Worm (Caenorhabditis elegans) whole organism, young adult: ENCODE data around the gene T09A5.5.

Experiments
- B0019.2 ChIP-seq: fragments of 200-800 bp; sonication (Bioruptor generic); conservative IDR thresholded peaks from 2 replicates; pipeline ENCODE4 v1.3.6; 2022; ENCODE audit warnings: missing genetic modification reagents, missing genetic modification characterization, missing compliant biosample characterization
- B0336.3 ChIP-seq: fragments of 200-800 bp; sonication (Bioruptor generic); IDR thresholded peaks from 2 replicates; pipeline ENCODE4 v1.3.6; 2022; ENCODE audit warnings: missing genetic modification characterization, missing compliant biosample characterization
- F49E8.2 ChIP-seq: sonication (generic microtip); optimal IDR thresholded peaks from 3 replicates; lab custom pipeline; 2017; ENCODE audit warnings: missing genetic modification characterization, mild to moderate bottlenecking, missing compliant biosample characterization, antibody characterized with exemption, moderate library complexity; ENCODE audit not compliant: insufficient read depth
- K11D2.4 ChIP-seq: fragments of 200-800 bp; sonication (Bioruptor generic); IDR thresholded peaks from 2 replicates; pipeline ENCODE4 v1.3.6; 2022; ENCODE audit warnings: missing genetic modification reagents, missing genetic modification characterization, missing compliant biosample characterization
- T07F8.4 ChIP-seq: sonication (generic microtip); optimal IDR thresholded peaks from 2 replicates; lab custom pipeline; 2016; ENCODE audit warnings: mild to moderate bottlenecking, missing genetic modification characterization, moderate library complexity, missing compliant biosample characterization
- Y56A3A.18 ChIP-seq: fragments of 200-800 bp; sonication (Bioruptor generic); IDR thresholded peaks from 2 replicates; pipeline ENCODE4 v1.3.6; 2022; ENCODE audit warnings: missing genetic modification reagents, missing genetic modification characterization, missing compliant biosample characterization
- Y79H2A.3 ChIP-seq: fragments of 200-800 bp; sonication (Bioruptor generic); conservative IDR thresholded peaks from 2 replicates; pipeline ENCODE4 v1.3.6; 2022; ENCODE audit warnings: missing genetic modification reagents, missing genetic modification characterization, missing compliant biosample characterization
- Y95B8A.8 ChIP-seq: fragments of 200-800 bp; sonication (Bioruptor generic); IDR thresholded peaks from 2 replicates; pipeline ENCODE4 v1.3.6; 2022; ENCODE audit warnings: missing genetic modification reagents, missing genetic modification characterization, missing compliant biosample characterization
- ama-1 ChIP-seq, 3 experiments: fragments of 150-350 bp in 1 of 3; sonication (generic microtip) in 2 of 3; optimal IDR thresholded peaks; 2 replicates each; lab custom pipeline; 2014 to 2018; ENCODE audit warnings: missing biosample characterization in 2 of 3, missing genetic modification characterization in 2 of 3, missing genetic modification reagents in 2 of 3
- atf-7 ChIP-seq: sonication (generic microtip); optimal IDR thresholded peaks from 2 replicates; lab custom pipeline; 2017; ENCODE audit warnings: mild to moderate bottlenecking, missing genetic modification characterization, missing compliant biosample characterization
- athp-1 ChIP-seq: sonication (generic microtip); optimal IDR thresholded peaks from 2 replicates; lab custom pipeline; 2017; ENCODE audit warnings: mild to moderate bottlenecking, missing genetic modification characterization, missing compliant biosample characterization
- attf-5 ChIP-seq: fragments of 200-800 bp; sonication (Bioruptor generic); optimal IDR thresholded peaks from 2 replicates; lab custom pipeline; 2018; ENCODE audit warnings: mild to moderate bottlenecking, missing genetic modification characterization, missing compliant biosample characterization
- bed-1 ChIP-seq: fragments of 200-800 bp; sonication (Bioruptor generic); IDR thresholded peaks from 2 replicates; pipeline ENCODE4 v1.3.6; 2022; ENCODE audit warnings: missing genetic modification reagents, missing genetic modification characterization, missing compliant biosample characterization
- ceh-100 ChIP-seq: fragments of 200-800 bp; sonication (Bioruptor generic); IDR thresholded peaks from 2 replicates; pipeline ENCODE4 v1.3.6; 2022; ENCODE audit warnings: missing genetic modification reagents, missing genetic modification characterization, missing compliant biosample characterization
- ceh-27 ChIP-seq: fragments of 200-800 bp; sonication (Bioruptor generic); optimal IDR thresholded peaks from 2 replicates; lab custom pipeline; 2018; ENCODE audit warnings: mild to moderate bottlenecking, missing genetic modification characterization, moderate library complexity, missing compliant biosample characterization
- ceh-58 ChIP-seq: fragments of 200-800 bp; sonication (Bioruptor generic); IDR thresholded peaks from 2 replicates; pipeline ENCODE4 v1.3.6; 2022; ENCODE audit warnings: missing genetic modification characterization, missing compliant biosample characterization
- die-1 ChIP-seq: sonication (generic microtip); optimal IDR thresholded peaks from 2 replicates; lab custom pipeline; 2016; ENCODE audit warnings: missing genotype, mild to moderate bottlenecking, missing genetic modification characterization, missing compliant biosample characterization
- efl-1 ChIP-seq: fragments of 150-350 bp; optimal IDR thresholded peaks from 2 replicates; lab custom pipeline; 2014; ENCODE audit warnings: missing biosample characterization, missing genetic modification reagents, missing genetic modification characterization
- egl-18 ChIP-seq: fragments of 200-800 bp; sonication (Bioruptor generic); IDR thresholded peaks from 2 replicates; pipeline ENCODE4 v1.3.6; 2022; ENCODE audit warnings: missing genetic modification reagents, missing genetic modification characterization, missing compliant biosample characterization
- ekl-4 ChIP-seq: fragments of 200-800 bp; sonication (Bioruptor generic); IDR thresholded peaks from 2 replicates; pipeline ENCODE4 v1.3.6; 2022; ENCODE audit warnings: missing genetic modification reagents, missing genetic modification characterization, missing compliant biosample characterization
- ets-4 ChIP-seq: fragments of 200-800 bp; sonication (Bioruptor generic); optimal IDR thresholded peaks from 2 replicates; lab custom pipeline; 2018; ENCODE audit warnings: mild to moderate bottlenecking, missing genetic modification characterization, missing compliant biosample characterization
- fkh-3 ChIP-seq: sonication (generic microtip); optimal IDR thresholded peaks from 2 replicates; lab custom pipeline; 2016; ENCODE audit warnings: mild to moderate bottlenecking, missing genetic modification characterization, missing compliant biosample characterization
- hlh-12 ChIP-seq: sonication (generic microtip); optimal IDR thresholded peaks from 2 replicates; lab custom pipeline; 2016; ENCODE audit warnings: missing genetic modification characterization, missing compliant biosample characterization
- hlh-26 ChIP-seq: fragments of 200-800 bp; sonication (Bioruptor generic); conservative IDR thresholded peaks from 2 replicates; pipeline ENCODE4 v1.3.6; 2022; ENCODE audit warnings: missing genetic modification reagents, missing genetic modification characterization, missing compliant biosample characterization
- hmg-1.2 ChIP-seq: fragments of 200-800 bp; sonication (Bioruptor generic); IDR thresholded peaks from 2 replicates; pipeline ENCODE4 v1.3.6; 2022; ENCODE audit warnings: missing genetic modification reagents, missing genetic modification characterization, missing compliant biosample characterization
- hmg-20 ChIP-seq: fragments of 200-800 bp; sonication (Bioruptor generic); IDR thresholded peaks from 2 replicates; pipeline ENCODE4 v1.3.6; 2022; ENCODE audit warnings: missing genetic modification reagents, missing genetic modification characterization, missing compliant biosample characterization
- lin-26 ChIP-seq: fragments of 200-800 bp; sonication (Bioruptor generic); IDR thresholded peaks from 2 replicates; pipeline ENCODE4 v1.3.6; 2022; ENCODE audit warnings: missing genetic modification reagents, missing genetic modification characterization, missing compliant biosample characterization
- lir-1 ChIP-seq: fragments of 200-800 bp; sonication (Bioruptor generic); conservative IDR thresholded peaks from 2 replicates; pipeline ENCODE4 v1.3.6; 2022; ENCODE audit warnings: missing genetic modification reagents, missing genetic modification characterization, missing compliant biosample characterization
- lsl-1 ChIP-seq: fragments of 200-800 bp; sonication (Bioruptor generic); optimal IDR thresholded peaks from 2 replicates; lab custom pipeline; 2018; ENCODE audit warnings: mild to moderate bottlenecking, missing genetic modification characterization, moderate library complexity, missing compliant biosample characterization
- lsy-27 ChIP-seq: sonication (generic microtip); optimal IDR thresholded peaks from 2 replicates; lab custom pipeline; 2017; ENCODE audit warnings: missing genetic modification characterization, mild to moderate bottlenecking, missing compliant biosample characterization, antibody characterized with exemption, missing genotype, borderline replicate concordance; ENCODE audit not compliant: insufficient read depth
- madf-6 ChIP-seq: fragments of 200-800 bp; sonication (Bioruptor generic); IDR thresholded peaks from 2 replicates; pipeline ENCODE4 v1.3.6; 2022; ENCODE audit warnings: missing genetic modification reagents, missing genetic modification characterization, missing compliant biosample characterization
- nhr-120 ChIP-seq: fragments of 200-800 bp; sonication (Bioruptor generic); IDR thresholded peaks from 2 replicates; pipeline ENCODE4 v1.3.6; 2022; ENCODE audit warnings: missing genetic modification characterization, missing compliant biosample characterization
- nhr-27 ChIP-seq: fragments of 200-800 bp; sonication (Bioruptor generic); optimal IDR thresholded peaks from 2 replicates; lab custom pipeline; 2018; ENCODE audit warnings: mild to moderate bottlenecking, missing genetic modification characterization, moderate library complexity, missing compliant biosample characterization
- nhr-80 ChIP-seq: sonication (generic microtip); optimal IDR thresholded peaks from 2 replicates; lab custom pipeline; 2016; ENCODE audit warnings: missing genetic modification characterization, missing compliant biosample characterization
- nhr-90 ChIP-seq: sonication (generic microtip); optimal IDR thresholded peaks from 2 replicates; lab custom pipeline; 2016; ENCODE audit warnings: missing genotype, mild to moderate bottlenecking, missing genetic modification characterization, missing compliant biosample characterization
- rcor-1 ChIP-seq: fragments of 200-800 bp; sonication (Bioruptor generic); IDR thresholded peaks from 2 replicates; pipeline ENCODE4 v1.3.6; 2022; ENCODE audit warnings: missing genetic modification reagents, missing genetic modification characterization, missing compliant biosample characterization
- rec-8 ChIP-seq, 2 experiments: sonication (generic microtip); optimal IDR thresholded peaks; 2 replicates each; lab custom pipeline; 2016; ENCODE audit warnings: mild to moderate bottlenecking in 2 of 2, missing genetic modification characterization in 2 of 2, missing genetic modification reagents in 2 of 2, missing genotype in 2 of 2, missing biosample characterization in 1 of 2, missing compliant biosample characterization in 1 of 2, moderate library complexity in 1 of 2
- somi-1 ChIP-seq: fragments of 200-800 bp; sonication (Bioruptor generic); optimal IDR thresholded peaks from 2 replicates; lab custom pipeline; 2018; ENCODE audit warnings: mild to moderate bottlenecking, missing genetic modification characterization, missing compliant biosample characterization
- tbp1 ChIP-seq: fragments of 200-800 bp; sonication (Bioruptor generic); optimal IDR thresholded peaks from 2 replicates; lab custom pipeline; 2018; ENCODE audit warnings: mild to moderate bottlenecking, missing genetic modification characterization, missing compliant biosample characterization
- unc-130 ChIP-seq: sonication (generic microtip); optimal IDR thresholded peaks from 2 replicates; lab custom pipeline; 2016; ENCODE audit warnings: missing genetic modification reagents, missing genetic modification characterization, missing compliant biosample characterization
- xnd-1 ChIP-seq: sonication (generic microtip); optimal IDR thresholded peaks from 2 replicates; lab custom pipeline; 2016; ENCODE audit warnings: missing genotype, missing genetic modification reagents, missing genetic modification characterization, missing compliant biosample characterization
- zim-3 ChIP-seq: sonication (generic microtip); optimal IDR thresholded peaks from 2 replicates; lab custom pipeline; 2017; ENCODE audit warnings: mild to moderate bottlenecking, missing genetic modification characterization, moderate library complexity, missing compliant biosample characterization
- ztf-22 ChIP-seq: fragments of 200-800 bp; sonication (Bioruptor generic); optimal IDR thresholded peaks from 2 replicates; lab custom pipeline; 2018; ENCODE audit warnings: mild to moderate bottlenecking, missing genetic modification characterization, moderate library complexity, missing compliant biosample characterization
- ztf-25 ChIP-seq: fragments of 200-800 bp; sonication (Bioruptor generic); IDR thresholded peaks from 2 replicates; pipeline ENCODE4 v1.3.6; 2022; ENCODE audit warnings: missing genetic modification reagents, missing genetic modification characterization, missing compliant biosample characterization
- ztf-3 ChIP-seq: fragments of 200-800 bp; sonication (Bioruptor generic); optimal IDR thresholded peaks from 2 replicates; lab custom pipeline; 2018; ENCODE audit warnings: mild to moderate bottlenecking, missing genetic modification characterization, missing compliant biosample characterization

Gene T09A5.5

ce11 chrII:7827883-7828282, 25.7 kb downstream of the T09A5.5 start:
- TF ChIP-seq atf-7 (tag; lab: Kevin White, UChicago) = no peak
- TF ChIP-seq ztf-22 (GFP tag; lab: Kevin White, UChicago) = no peak
- no peak for TF ChIP-seq B0336.3 (GFP tag; lab: Robert Waterston, UW)
- TF ChIP-seq ceh-58 (GFP tag; lab: Robert Waterston, UW) = no peak
- no peak for TF ChIP-seq hlh-12
- no peak for TF ChIP-seq xnd-1 (tag; lab: Kevin White, UChicago)
- no peak for TF ChIP-seq ceh-27 (GFP tag; lab: Kevin White, UChicago)
- no peak for TF ChIP-seq F49E8.2 (tag; lab: Kevin White, UChicago)
- TF ChIP-seq rec-8 (tag; optimal IDR thresholded peaks at IDR 0.05; lab: Kevin White, UChicago) = no peak
- no peak for TF ChIP-seq K11D2.4
- no peak for TF ChIP-seq hlh-26 (GFP tag; lab: Robert Waterston, UW)
- TF ChIP-seq die-1 (tag; lab: Kevin White, UChicago) = no peak
- no peak for TF ChIP-seq ztf-3
- TF ChIP-seq, all 124 proteins: peak for 0

- TF ChIP-seq fkh-3 (no peak), unc-130 (GFP tag; lab: Kevin White, UChicago) (no peak), attf-5 (no peak), nhr-90 (tag; lab: Kevin White, UChicago) (no peak), egl-18 (GFP tag; lab: Robert Waterston, UW) (no peak), madf-6 (GFP tag; lab: Robert Waterston, UW) (no peak), hlh-26 (GFP tag; lab: Robert Waterston, UW) (no peak), T07F8.4 (tag; lab: Kevin White, UChicago) (no peak), lsl-1 (GFP tag; lab: Kevin White, UChicago) (no peak)
These were observed 28.5 kb downstream of the T09A5.5 start, which contains the start of gene srw-62 for ce11 chrII:7825107-7825506. srw-62 (plus strand) TSS chrII:7825407.

- TF ChIP-seq ztf-25 = no peak
- TF ChIP-seq ekl-4 (GFP tag; lab: Robert Waterston, UW) = no peak
- TF ChIP-seq somi-1 (GFP tag; lab: Kevin White, UChicago) = no peak
- TF ChIP-seq ceh-100 (GFP tag; lab: Robert Waterston, UW) = no peak
- TF ChIP-seq lir-1 (GFP tag; lab: Robert Waterston, UW) = no peak
- no peak for TF ChIP-seq hmg-20 (GFP tag; lab: Robert Waterston, UW)
- no peak for TF ChIP-seq nhr-80
- TF ChIP-seq Y79H2A.3 (GFP tag; lab: Robert Waterston, UW) = no peak
- TF ChIP-seq bed-1 (GFP tag; lab: Robert Waterston, UW) = no peak
- TF ChIP-seq, all 124 proteins: peak for 0
These were observed 31.1 kb downstream of the T09A5.5 start, which contains the start of gene irld-47 for ce11 chrII:7822454-7822853. irld-47 (minus strand) TSS chrII:7822554.

ce11 chrII:7819359-7819758, 34.2 kb downstream of the T09A5.5 start:
- TF ChIP-seq ama-1 (optimal IDR thresholded peaks at IDR 0.05; lab: Kevin White, UChicago) (no peak), ama-1 (GFP tag; optimal IDR thresholded peaks at IDR 0.05; lab: Kevin White, UChicago) (no peak), ekl-4 (GFP tag; lab: Robert Waterston, UW) (no peak), hlh-12 (no peak), K11D2.4 (no peak), atf-7 (tag; lab: Kevin White, UChicago) (no peak), Y95B8A.8 (GFP tag; lab: Robert Waterston, UW) (no peak), lin-26 (GFP tag; lab: Robert Waterston, UW) (no peak), athp-1 (tag; lab: Kevin White, UChicago) (no peak), tbp1 (GFP tag; lab: Kevin White, UChicago) (no peak), nhr-27 (tag; lab: Kevin White, UChicago) (no peak), rcor-1 (no peak), Y56A3A.18 (no peak), nhr-120 (GFP tag; lab: Robert Waterston, UW) (no peak), hmg-1.2 (GFP tag; lab: Robert Waterston, UW) (no peak), zim-3 (no peak), B0019.2 (GFP tag; lab: Robert Waterston, UW) (no peak), ets-4 (GFP tag; lab: Kevin White, UChicago) (no peak), lsy-27 (tag; lab: Kevin White, UChicago) (no peak), efl-1 (no peak)
